Fruit fly (Drosophila melanogaster): ENCODE measurements around the gene Adss.

DNA sequence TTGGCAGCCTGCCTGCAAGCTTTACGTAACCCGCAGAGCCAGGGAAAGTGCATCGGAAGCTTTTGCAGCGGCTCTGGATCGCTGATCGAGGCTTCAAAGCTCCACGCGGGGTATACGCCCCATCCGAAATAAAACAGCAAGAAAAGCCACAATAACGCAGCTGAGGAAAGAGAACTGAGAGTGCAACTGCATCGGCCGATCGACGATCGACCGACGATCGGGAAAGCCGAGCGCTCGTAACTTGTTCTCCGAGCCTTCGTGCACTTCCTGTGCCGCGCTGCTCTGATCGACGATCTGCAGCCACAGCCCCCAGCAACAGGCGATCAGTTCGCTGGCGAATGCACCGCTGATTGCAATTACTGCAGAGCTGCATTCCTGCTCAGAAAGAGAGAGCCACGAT, 50.4 kb downstream of the Adss start:
- TF ChIP-seq tll (GFP tag; optimal IDR thresholded peaks at IDR 0.05) (no peak), dati (GFP tag; IDR thresholded peaks at IDR 0.05) (no peak), Max (GFP tag; optimal IDR thresholded peaks at IDR 0.05) (no peak), lilli (GFP tag; optimal IDR thresholded peaks at IDR 0.05) (no peak), nerfin-2 (GFP tag; IDR thresholded peaks at IDR 0.05; ENCODE audit: partially characterized antibody) (no peak), cg (GFP tag; optimal IDR thresholded peaks at IDR 0.05) (no peak), CTCF (GFP tag; optimal IDR thresholded peaks at IDR 0.05) (no peak), CG8478 (optimal IDR thresholded peaks at IDR 0.05) (peak; percentile 41)
